Worm (Caenorhabditis elegans) whole organism, L4 larva: ENCODE measurements around the gene F42H10.3.

ENCODE experiments used
- F37D6.2 ChIP-seq: sonication (generic microtip); optimal IDR thresholded peaks from 2 replicates; lab custom pipeline; 2016; ENCODE audit warnings: mild to moderate bottlenecking, missing genetic modification characterization, missing compliant biosample characterization
- F44E2.7 ChIP-seq: fragments of 200-800 bp; sonication (Bioruptor generic); IDR thresholded peaks from 2 replicates; pipeline ENCODE4 v2.1.2; 2022; ENCODE audit warnings: missing genetic modification characterization, missing compliant biosample characterization
- R02D3.7 ChIP-seq: fragments of 150-350 bp; sonication (generic microtip); optimal IDR thresholded peaks from 3 replicates; lab custom pipeline; 2014; ENCODE audit warnings: missing biosample characterization, missing genetic modification characterization
- T26A8.4 ChIP-seq: fragments of 200-800 bp; sonication (Bioruptor generic); IDR thresholded peaks from 2 replicates; pipeline ENCODE4 v1.3.6; 2022; ENCODE audit warnings: missing genetic modification characterization, missing compliant biosample characterization
- Y105C5A.15 ChIP-seq: fragments of 200-800 bp; sonication (Bioruptor generic); IDR thresholded peaks from 2 replicates; pipeline ENCODE4 v1.3.6; 2022; ENCODE audit warnings: missing genetic modification characterization, missing compliant biosample characterization
- Y48G9A.11 ChIP-seq: fragments of 200-800 bp; sonication (Bioruptor generic); IDR thresholded peaks from 2 replicates; pipeline ENCODE4 v1.3.6; 2022; ENCODE audit warnings: missing genetic modification reagents, missing genetic modification characterization, missing compliant biosample characterization
- ZK337.2 ChIP-seq: fragments of 200-800 bp; sonication (Bioruptor generic); IDR thresholded peaks from 2 replicates; pipeline ENCODE4 v1.3.6; 2022; ENCODE audit warnings: missing genetic modification reagents, missing genetic modification characterization, missing compliant biosample characterization
- ZK546.5 ChIP-seq, 2 experiments: sonication (generic microtip); optimal IDR thresholded peaks; 2 replicates each; lab custom pipeline; 2017; ENCODE audit warnings: missing biosample characterization in 2 of 2, missing genetic modification characterization in 2 of 2
- aha-1 ChIP-seq: fragments of 150-350 bp; peaks from one replicate; lab custom pipeline; 2014; ENCODE audit warnings: missing biosample characterization, missing genetic modification characterization
- aly-2 ChIP-seq: sonication (generic microtip); optimal IDR thresholded peaks from 2 replicates; lab custom pipeline; 2018; ENCODE audit warnings: missing biosample characterization, missing genetic modification characterization
- ama-1 ChIP-seq: fragments of 150-350 bp; optimal IDR thresholded peaks from 2 replicates; lab custom pipeline; 2014; ENCODE audit warnings: inconsistent platforms, mixed read lengths
- ceh-32 ChIP-seq: sonication (generic microtip); optimal IDR thresholded peaks from 2 replicates; lab custom pipeline; 2016; ENCODE audit warnings: mild to moderate bottlenecking, missing genetic modification characterization, missing compliant biosample characterization; ENCODE audit not compliant: poor library complexity
- ceh-62 ChIP-seq: sonication (generic microtip); optimal IDR thresholded peaks from 2 replicates; lab custom pipeline; 2017; ENCODE audit warnings: missing biosample characterization, missing genetic modification characterization
- ceh-82 ChIP-seq: sonication (generic microtip); optimal IDR thresholded peaks from 2 replicates; lab custom pipeline; 2017; ENCODE audit warnings: missing biosample characterization, missing genetic modification characterization
- ctbp-1 ChIP-seq: fragments of 200-800 bp; sonication (Bioruptor generic); IDR thresholded peaks from 2 replicates; pipeline ENCODE4 v1.3.6; 2022; ENCODE audit warnings: missing genetic modification reagents, missing genetic modification characterization, missing compliant biosample characterization
- daf-8 ChIP-seq: fragments of 200-800 bp; sonication (Bioruptor generic); IDR thresholded peaks from 2 replicates; pipeline ENCODE4 v1.3.6; 2022; ENCODE audit warnings: missing genetic modification characterization, missing compliant biosample characterization
- dmd-8 ChIP-seq: fragments of 200-800 bp; sonication (Bioruptor generic); IDR thresholded peaks from 2 replicates; pipeline ENCODE4 v1.3.6; 2022; ENCODE audit warnings: missing genetic modification characterization, missing compliant biosample characterization
- dpl-1 ChIP-seq: fragments of 150-350 bp; optimal IDR thresholded peaks from 2 replicates; lab custom pipeline; 2014; ENCODE audit warnings: missing biosample characterization, missing genetic modification reagents, missing genetic modification characterization
- egl-43 ChIP-seq: fragments of 200-800 bp; sonication (Bioruptor generic); IDR thresholded peaks from 2 replicates; pipeline ENCODE4 v1.3.6; 2022; ENCODE audit warnings: missing genetic modification reagents, missing genetic modification characterization, missing compliant biosample characterization
- fkh-10 ChIP-seq: fragments of 150-350 bp; optimal IDR thresholded peaks from 2 replicates; lab custom pipeline; 2014; ENCODE audit warnings: missing biosample characterization, missing genetic modification reagents, missing genetic modification characterization
- gei-8 ChIP-seq: fragments of 200-800 bp; sonication (Bioruptor generic); optimal IDR thresholded peaks from 2 replicates; lab custom pipeline; 2018; ENCODE audit warnings: mild to moderate bottlenecking, missing genetic modification characterization, missing compliant biosample characterization
- hlh-11 ChIP-seq: fragments of 200-800 bp; sonication (Bioruptor generic); optimal IDR thresholded peaks from 2 replicates; lab custom pipeline; 2018; ENCODE audit warnings: mild to moderate bottlenecking, missing genetic modification characterization, missing compliant biosample characterization
- hmg-1.1 ChIP-seq: fragments of 200-800 bp; sonication (Bioruptor generic); IDR thresholded peaks from 2 replicates; pipeline ENCODE4 v1.3.6; 2022; ENCODE audit warnings: missing genetic modification reagents, missing genetic modification characterization, missing compliant biosample characterization
- jun-1 ChIP-seq: fragments of 150-350 bp; optimal IDR thresholded peaks from 2 replicates; lab custom pipeline; 2014; ENCODE audit warnings: missing biosample characterization, missing genetic modification reagents, missing genetic modification characterization
- lim-7 ChIP-seq: fragments of 200-800 bp; sonication (Bioruptor generic); IDR thresholded peaks from 2 replicates; pipeline ENCODE4 v1.3.6; 2022; ENCODE audit warnings: missing genetic modification characterization, missing compliant biosample characterization
- lin-1 ChIP-seq: fragments of 200-800 bp; sonication (Bioruptor generic); IDR thresholded peaks from 2 replicates; pipeline ENCODE4 v1.3.6; 2022; ENCODE audit warnings: missing genetic modification reagents, missing genetic modification characterization, missing compliant biosample characterization
- lin-13 ChIP-seq: fragments of 150-350 bp; optimal IDR thresholded peaks from 2 replicates; lab custom pipeline; 2014; ENCODE audit warnings: missing biosample characterization, missing genetic modification reagents, missing genetic modification characterization
- lin-15B ChIP-seq: fragments of 150-350 bp; sonication (generic microtip); optimal IDR thresholded peaks from 3 replicates; lab custom pipeline; 2014; ENCODE audit warnings: missing biosample characterization, missing genetic modification characterization
- lin-38 ChIP-seq: fragments of 200-800 bp; sonication (Bioruptor generic); IDR thresholded peaks from 2 replicates; pipeline ENCODE4 v1.3.6; 2022; ENCODE audit warnings: missing genetic modification reagents, missing genetic modification characterization, missing compliant biosample characterization
- lir-3 ChIP-seq: sonication (generic microtip); optimal IDR thresholded peaks from 2 replicates; lab custom pipeline; 2016; ENCODE audit warnings: mild to moderate bottlenecking, missing genetic modification characterization, missing compliant biosample characterization
- madf-5 ChIP-seq, 2 experiments: fragments of 200-800 bp; sonication (Bioruptor generic); IDR thresholded peaks; 2 replicates each; pipeline ENCODE4 v1.3.6; 2022; ENCODE audit warnings: missing compliant biosample characterization in 2 of 2, missing genetic modification characterization in 2 of 2
- madf-9 ChIP-seq: fragments of 200-800 bp; sonication (Bioruptor generic); conservative IDR thresholded peaks from 2 replicates; pipeline ENCODE4 v1.3.6; 2022; ENCODE audit warnings: missing genetic modification reagents, missing genetic modification characterization, missing compliant biosample characterization
- mep-1 ChIP-seq: fragments of 150-350 bp; sonication (generic microtip); optimal IDR thresholded peaks from 3 replicates; lab custom pipeline; 2014; ENCODE audit warnings: missing biosample characterization, missing genetic modification characterization
- mes-2 ChIP-seq: sonication (generic microtip); optimal IDR thresholded peaks from 2 replicates; lab custom pipeline; 2016; ENCODE audit warnings: missing genotype, mild to moderate bottlenecking, missing genetic modification characterization, missing compliant biosample characterization; ENCODE audit not compliant: poor library complexity, severe bottlenecking
- mxl-3 ChIP-seq: fragments of 200-800 bp; sonication (Bioruptor generic); optimal IDR thresholded peaks from 2 replicates; lab custom pipeline; 2018; ENCODE audit warnings: mild to moderate bottlenecking, missing genetic modification characterization, missing compliant biosample characterization
- nhr-102 ChIP-seq: sonication (generic microtip); optimal IDR thresholded peaks from 2 replicates; lab custom pipeline; 2016; ENCODE audit warnings: mild to moderate bottlenecking, missing genetic modification characterization, moderate library complexity, missing compliant biosample characterization
- nhr-111 ChIP-seq: fragments of 200-800 bp; sonication (Bioruptor generic); optimal IDR thresholded peaks from 2 replicates; lab custom pipeline; 2018; ENCODE audit warnings: mild to moderate bottlenecking, missing genetic modification characterization, missing compliant biosample characterization
- nhr-237 ChIP-seq: sonication (generic microtip); optimal IDR thresholded peaks from 2 replicates; lab custom pipeline; 2017; ENCODE audit warnings: missing biosample characterization, missing genetic modification characterization
- nhr-25 ChIP-seq: sonication (generic microtip); optimal IDR thresholded peaks from 2 replicates; lab custom pipeline; 2017; ENCODE audit warnings: missing genetic modification characterization, mild to moderate bottlenecking, missing compliant biosample characterization, antibody characterized with exemption, moderate library complexity, borderline replicate concordance; ENCODE audit not compliant: insufficient read depth
- nhr-28 ChIP-seq: fragments of 150-350 bp; optimal IDR thresholded peaks from 2 replicates; lab custom pipeline; 2014; ENCODE audit warnings: missing biosample characterization, missing genetic modification characterization
- nhr-48 ChIP-seq: sonication (generic microtip); optimal IDR thresholded peaks from 2 replicates; lab custom pipeline; 2016; ENCODE audit warnings: mild to moderate bottlenecking, missing genetic modification characterization, missing compliant biosample characterization
- nhr-6 ChIP-seq: fragments of 150-350 bp; optimal IDR thresholded peaks from 2 replicates; lab custom pipeline; 2014; ENCODE audit warnings: missing biosample characterization, missing genetic modification characterization
- php-3 ChIP-seq: fragments of 200-800 bp; sonication (Bioruptor generic); IDR thresholded peaks from 2 replicates; pipeline ENCODE4 v1.3.6; 2022; ENCODE audit warnings: missing genetic modification reagents, missing genetic modification characterization, missing compliant biosample characterization
- rbr-2 ChIP-seq: sonication (generic microtip); optimal IDR thresholded peaks from 2 replicates; lab custom pipeline; 2016; ENCODE audit warnings: missing genotype, missing genetic modification characterization, missing compliant biosample characterization
- snpc-1.2 ChIP-seq: fragments of 200-800 bp; sonication (Bioruptor generic); IDR thresholded peaks from 2 replicates; pipeline ENCODE4 v1.3.6; 2022; ENCODE audit warnings: missing genetic modification reagents, missing genetic modification characterization, missing compliant biosample characterization
- spr-1 ChIP-seq: sonication (generic microtip); optimal IDR thresholded peaks from 2 replicates; lab custom pipeline; 2016; ENCODE audit warnings: mild to moderate bottlenecking, missing genetic modification characterization, missing compliant biosample characterization
- unc-130 ChIP-seq: sonication (generic microtip); optimal IDR thresholded peaks from 2 replicates; lab custom pipeline; 2016; ENCODE audit warnings: missing genetic modification reagents, missing genetic modification characterization, missing compliant biosample characterization
- vab-7 ChIP-seq: fragments of 200-800 bp; sonication (Bioruptor generic); IDR thresholded peaks from 2 replicates; pipeline ENCODE4 v1.3.6; 2022; ENCODE audit warnings: missing genetic modification reagents, missing genetic modification characterization, missing compliant biosample characterization
- zag-1 ChIP-seq: fragments of 150-350 bp; optimal IDR thresholded peaks from 2 replicates; lab custom pipeline; 2014; ENCODE audit warnings: missing biosample characterization, missing genetic modification characterization
- zfp-2 ChIP-seq: sonication (generic microtip); optimal IDR thresholded peaks from 2 replicates; lab custom pipeline; 2016; ENCODE audit warnings: mild to moderate bottlenecking, missing genetic modification characterization, missing compliant biosample characterization
- zip-11 ChIP-seq: fragments of 200-800 bp; sonication (Bioruptor generic); IDR thresholded peaks from 2 replicates; pipeline ENCODE4 v1.3.6; 2022; ENCODE audit warnings: missing genetic modification characterization, missing compliant biosample characterization
- zip-2 ChIP-seq: fragments of 150-350 bp; optimal IDR thresholded peaks from 2 replicates; lab custom pipeline; 2014; ENCODE audit warnings: missing biosample characterization, missing genetic modification characterization
- ztf-11 ChIP-seq: fragments of 150-350 bp; optimal IDR thresholded peaks from 2 replicates; lab custom pipeline; 2014; ENCODE audit warnings: missing biosample characterization, missing genetic modification characterization
- ztf-7 ChIP-seq: fragments of 150-350 bp; optimal IDR thresholded peaks from 2 replicates; lab custom pipeline; 2014; ENCODE audit warnings: missing biosample characterization, missing genetic modification characterization

F42H10.3 gene

ce11 chrIII:8529002-8529401, 45.0 kb downstream of the F42H10.3 start:
- no peak for TF ChIP-seq lin-38 (GFP tag; lab: Robert Waterston, UW)
- TF ChIP-seq madf-9 (GFP tag; lab: Robert Waterston, UW), result 0 out of 2 replicates have a peak, but pooled peaks have one; percentile 34
- no peak for TF ChIP-seq nhr-237 (tag; lab: Kevin White, UChicago)
- TF ChIP-seq gei-8 (GFP tag; lab: Kevin White, UChicago), result no peak
- peak; percentile 10 for TF ChIP-seq aha-1
- TF ChIP-seq fkh-10, result peak; percentile 3
- TF ChIP-seq jun-1 (tag; lab: Kevin White, UChicago), result no peak
- TF ChIP-seq dmd-8 (GFP tag; lab: Robert Waterston, UW), result no peak
- TF ChIP-seq hmg-1.1 (GFP tag; lab: Robert Waterston, UW), result peak; percentile 46
- peak; percentile 57 for TF ChIP-seq mep-1 (tag; lab: Kevin White, UChicago)
- no peak for TF ChIP-seq snpc-1.2 (GFP tag; lab: Robert Waterston, UW)
- no peak for TF ChIP-seq lin-15B (tag; lab: Kevin White, UChicago)
- TF ChIP-seq aly-2 (tag; lab: Kevin White, UChicago), result no peak
- no peak for TF ChIP-seq nhr-6 (tag; lab: Kevin White, UChicago)
- no peak for TF ChIP-seq ama-1 (lab: Kevin White, UChicago)
- TF ChIP-seq Y105C5A.15 (GFP tag; lab: Robert Waterston, UW), result no peak
- no peak for TF ChIP-seq zip-11 (GFP tag; lab: Robert Waterston, UW)
- TF ChIP-seq F37D6.2 (tag; lab: Kevin White, UChicago), result no peak
- TF ChIP-seq egl-43 (GFP tag; lab: Robert Waterston, UW), result no peak
- TF ChIP-seq zfp-2, result no peak
- no peak for TF ChIP-seq nhr-102
- no peak for TF ChIP-seq zip-2 (tag; lab: Kevin White, UChicago)
- no peak for TF ChIP-seq ceh-82
- TF ChIP-seq php-3, result no peak
- TF ChIP-seq lin-13 (GFP tag; lab: Kevin White, UChicago), result no peak
- no peak for TF ChIP-seq lim-7 (GFP tag; lab: Robert Waterston, UW)
- TF ChIP-seq nhr-28 (tag; lab: Kevin White, UChicago), result no peak
- peak; percentile 93 for TF ChIP-seq mes-2 (tag; lab: Kevin White, UChicago)
- TF ChIP-seq mxl-3 (GFP tag; lab: Kevin White, UChicago), result no peak
- no peak for TF ChIP-seq nhr-111 (GFP tag; lab: Kevin White, UChicago)
- no peak for TF ChIP-seq ztf-7 (tag; lab: Kevin White, UChicago)
- TF ChIP-seq nhr-25 (tag; lab: Kevin White, UChicago), result no peak
- TF ChIP-seq Y48G9A.11 (GFP tag; lab: Robert Waterston, UW), result no peak
- TF ChIP-seq rbr-2 (tag; lab: Kevin White, UChicago), result peak; percentile 40
- no peak for TF ChIP-seq ctbp-1 (GFP tag; lab: Robert Waterston, UW)
- TF ChIP-seq F44E2.7 (GFP tag; lab: Robert Waterston, UW), result no peak
- TF ChIP-seq T26A8.4 (GFP tag; lab: Robert Waterston, UW), result no peak
- TF ChIP-seq ceh-62 (tag; lab: Kevin White, UChicago), result no peak
- no peak for TF ChIP-seq lin-1 (GFP tag; lab: Robert Waterston, UW)
- no peak for TF ChIP-seq ceh-32 (tag; lab: Kevin White, UChicago)
- no peak for TF ChIP-seq R02D3.7 (tag; lab: Kevin White, UChicago)
- no peak for TF ChIP-seq vab-7
- TF ChIP-seq daf-8 (GFP tag; lab: Robert Waterston, UW), result no peak
- no peak for TF ChIP-seq spr-1
- TF ChIP-seq zag-1 (tag; lab: Kevin White, UChicago), result no peak
- TF ChIP-seq unc-130 (GFP tag; lab: Kevin White, UChicago), result no peak
- no peak for TF ChIP-seq ZK546.5 (tag; optimal IDR thresholded peaks at IDR 0.05; lab: Kevin White, UChicago)
- TF ChIP-seq lir-3 (tag; lab: Kevin White, UChicago), result no peak
- TF ChIP-seq ZK337.2 (GFP tag; lab: Robert Waterston, UW), result 0 out of 2 replicates have a peak, but pooled peaks have one; percentile 34
- TF ChIP-seq ztf-11 (tag; lab: Kevin White, UChicago), result no peak
- no peak for TF ChIP-seq nhr-48 (tag; lab: Kevin White, UChicago)
- TF ChIP-seq dpl-1 (GFP tag; lab: Kevin White, UChicago), result peak; percentile 53
- TF ChIP-seq madf-5 (GFP tag; IDR thresholded peaks at IDR 0.05; lab: Robert Waterston, UW), result no peak
- peak; percentile 43 for TF ChIP-seq hlh-11 (tag; lab: Kevin White, UChicago)
